Worm (Caenorhabditis elegans): ENCODE data around the gene D2062.13.

DNA sequence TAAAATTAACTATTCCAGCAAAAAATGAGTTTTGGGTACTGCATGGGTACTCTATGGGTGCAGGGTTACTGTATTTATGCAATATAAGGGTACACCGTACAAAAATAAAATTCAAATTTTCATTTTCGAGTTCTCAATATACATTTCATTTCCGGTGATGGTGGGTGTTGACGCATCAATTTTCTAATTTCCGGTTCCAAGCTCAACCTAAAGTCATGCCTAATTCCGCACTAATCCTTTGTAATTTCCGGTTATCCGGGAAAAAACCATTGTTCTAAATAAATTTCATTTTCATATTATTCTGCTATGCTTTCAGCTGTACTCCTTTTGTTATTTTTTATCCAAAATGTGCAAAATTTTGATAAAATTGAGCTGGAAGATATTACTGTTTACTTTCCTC lies 47.0 kb downstream of the D2062.13 start, which contains the start of gene gcy-21:
- TF ChIP-seq klf-2 (GFP tag; conservative IDR thresholded peaks at IDR 0.05) (no peak), ref-1 (GFP tag; conservative IDR thresholded peaks at IDR 0.05) (no peak)

All from whole organism, midembryonic.